Worm (Caenorhabditis elegans): ENCODE data around the gene str-18.
A peak's percentile ranks its signal among the peaks of the same experiment; 100 is the strongest.

str-18 gene

DNA sequence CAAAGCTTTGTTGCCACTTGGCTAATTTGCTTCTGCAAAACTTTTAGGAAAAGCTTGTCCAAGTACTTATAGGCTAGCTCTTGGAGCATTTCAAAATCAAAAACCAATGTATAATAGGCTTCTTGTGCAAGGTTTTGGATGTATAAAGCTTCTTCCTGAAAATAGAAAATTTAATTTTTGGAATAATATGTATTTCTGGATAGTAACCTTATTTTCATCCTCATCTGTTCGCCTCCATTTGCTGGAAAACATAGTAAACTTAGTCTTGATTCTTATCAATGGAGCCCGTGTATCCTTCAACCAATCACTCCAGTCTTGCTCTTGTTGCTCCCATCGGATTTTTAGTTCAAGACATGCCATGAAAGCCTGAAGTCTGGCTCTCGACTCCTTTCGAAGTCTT lies 25.1 kb downstream of the str-18 start, which contains the start of gene Y6E2A.4:
Gene Y6E2A.4, minus strand, starts transcription at position 101 of the 400 bp plus-strand sequence.
- TF ChIP-seq C34B4.2 (tag; optimal IDR thresholded peaks at IDR 0.05) (no peak), hlh-17 (GFP tag; optimal IDR thresholded peaks at IDR 0.05; ENCODE audit: borderline replicate concordance) (no peak), unc-62 (GFP tag; optimal IDR thresholded peaks at IDR 0.05) (no peak), egl-13 (tag; optimal IDR thresholded peaks at IDR 0.05) (no peak), hlh-4 (tag; optimal IDR thresholded peaks at IDR 0.05) (no peak), alr-1 (tag; optimal IDR thresholded peaks at IDR 0.05; ENCODE audit: borderline replicate concordance) (no peak), aly-2 (tag; optimal IDR thresholded peaks at IDR 0.05) (no peak), mep-1 (tag; optimal IDR thresholded peaks at IDR 0.05) (no peak), F16B12.6 (tag; optimal IDR thresholded peaks at IDR 0.05) (no peak), nhr-12 (tag; optimal IDR thresholded peaks at IDR 0.05) (no peak), mdl-1 (tag; optimal IDR thresholded peaks at IDR 0.05) (no peak)

DNA sequence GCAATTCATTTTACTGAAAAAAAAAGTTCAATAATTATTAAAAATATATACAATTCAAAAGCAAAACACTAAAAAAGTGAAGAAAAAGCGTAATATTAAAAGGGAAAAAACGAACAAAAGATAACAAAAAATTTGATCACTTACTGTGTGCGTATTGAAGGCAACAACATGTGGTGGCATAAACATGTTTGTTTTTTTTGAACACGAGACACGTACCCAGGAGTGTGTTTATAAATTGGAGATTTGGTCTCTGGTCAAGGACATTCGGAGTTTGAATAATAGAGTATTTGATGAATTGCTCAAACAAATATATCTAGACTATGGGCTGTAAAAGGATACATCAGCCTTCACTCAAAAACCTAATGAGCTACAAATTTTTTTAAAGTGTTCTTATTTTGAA lies 26.1 kb downstream of the str-18 start:
- no peak for TF ChIP-seq nhr-237 (tag; optimal IDR thresholded peaks at IDR 0.05)
- no peak for TF ChIP-seq ceh-63 (GFP tag; optimal IDR thresholded peaks at IDR 0.05)
- TF ChIP-seq zip-4 (GFP tag; optimal IDR thresholded peaks at IDR 0.05), result no peak
- TF ChIP-seq fkh-10 (GFP tag; optimal IDR thresholded peaks at IDR 0.05), result no peak

ce11 chrV:15712385-15712784 lies 29.4 kb downstream of the str-18 start:
- no peak for TF ChIP-seq snpc-4 (tag; optimal IDR thresholded peaks at IDR 0.05)
- TF ChIP-seq sptf-1 (tag; optimal IDR thresholded peaks at IDR 0.05), result no peak
- TF ChIP-seq nhr-85 (tag), result no peak
- TF ChIP-seq elt-2 (tag; optimal IDR thresholded peaks at IDR 0.05), result peak; percentile 50
- no peak for TF ChIP-seq nhr-20 (tag; optimal IDR thresholded peaks at IDR 0.05)
- TF ChIP-seq hlh-4 (tag; optimal IDR thresholded peaks at IDR 0.05), result no peak
- TF ChIP-seq ets-5 (GFP tag; IDR thresholded peaks at IDR 0.05), result no peak
- no peak for TF ChIP-seq fkh-8 (tag; optimal IDR thresholded peaks at IDR 0.05)

ce11 chrV:15711898-15712297 lies 29.9 kb downstream of the str-18 start, which contains the start of gene str-101:
TSS of gene str-101 (minus strand) at chrV:15711998.
- no peak for TF ChIP-seq hpl-2 (GFP tag; optimal IDR thresholded peaks at IDR 0.05)
- TF ChIP-seq lsy-2 (tag; optimal IDR thresholded peaks at IDR 0.05), result no peak
- no peak for TF ChIP-seq C34B4.2 (tag; optimal IDR thresholded peaks at IDR 0.05)
- no peak for TF ChIP-seq unc-130 (tag; optimal IDR thresholded peaks at IDR 0.05)
- TF ChIP-seq elt-3 (tag; optimal IDR thresholded peaks at IDR 0.05), result no peak
- TF ChIP-seq lin-39 (tag; optimal IDR thresholded peaks at IDR 0.05), result no peak
- no peak for TF ChIP-seq swsn-7 (tag; optimal IDR thresholded peaks at IDR 0.05)
- TF ChIP-seq nhr-20 (tag; optimal IDR thresholded peaks at IDR 0.05), result no peak
- no peak for TF ChIP-seq fkh-4 (tag; optimal IDR thresholded peaks at IDR 0.05; ENCODE audit: borderline replicate concordance)
- TF ChIP-seq mef-2 (tag; optimal IDR thresholded peaks at IDR 0.05), result no peak
- no peak for TF ChIP-seq ceh-8 (GFP tag; optimal IDR thresholded peaks at IDR 0.05)

DNA sequence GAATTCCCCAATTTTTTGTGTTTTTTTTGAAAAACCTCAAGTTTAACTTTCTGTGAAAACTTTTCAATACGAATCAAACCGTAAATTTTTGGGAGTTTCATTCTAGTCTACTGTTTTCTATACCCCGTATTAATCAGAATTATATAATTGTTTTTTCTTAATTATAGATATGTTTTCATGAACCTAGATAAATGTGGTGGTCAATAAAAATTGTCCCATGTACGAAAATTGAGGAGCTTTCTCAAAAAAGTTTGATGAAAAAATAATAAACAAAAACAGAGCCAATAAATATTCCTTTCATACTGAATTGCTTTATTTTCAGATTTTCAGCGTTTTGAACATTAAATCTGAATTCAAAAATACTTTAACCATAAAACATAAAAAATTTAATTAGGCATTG lies 31.4 kb downstream of the str-18 start, which contains the start of gene Y6E2A.1:
Gene Y6E2A.1, minus strand, starts transcription at position 101 of the 400 bp plus-strand sequence.
- TF ChIP-seq nhr-20 (tag; optimal IDR thresholded peaks at IDR 0.05), result no peak

DNA sequence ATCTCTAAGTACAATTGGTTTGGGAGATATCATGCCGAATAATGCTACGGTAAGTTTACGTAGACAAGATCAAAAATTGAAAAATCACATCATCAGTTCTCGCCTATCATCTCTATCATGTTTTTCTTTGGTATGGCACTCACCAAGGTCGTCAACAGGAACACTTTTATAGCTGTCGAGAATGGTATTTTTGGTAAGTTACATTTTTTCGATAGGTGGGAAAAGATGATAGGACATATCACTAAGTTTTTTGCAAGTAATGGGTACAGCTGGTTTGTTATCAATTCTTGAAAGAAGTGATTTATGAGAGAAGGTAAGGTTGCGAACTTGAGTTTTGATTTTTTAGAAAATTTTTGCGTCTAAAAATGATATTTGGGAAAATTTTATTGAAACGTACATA lies 33.8 kb downstream of the str-18 start:
- TF ChIP-seq ama-1 (optimal IDR thresholded peaks at IDR 0.05) (no peak), blmp-1 (tag; optimal IDR thresholded peaks at IDR 0.05) (peak; percentile 57), nhr-19 (GFP tag; conservative IDR thresholded peaks at IDR 0.05) (peak; percentile 38), nhr-20 (tag; optimal IDR thresholded peaks at IDR 0.05) (peak; percentile 74), nhr-84 (tag; optimal IDR thresholded peaks at IDR 0.05) (no peak), nhr-77 (tag; optimal IDR thresholded peaks at IDR 0.05) (no peak), elt-3 (tag; optimal IDR thresholded peaks at IDR 0.05) (peak in 5 of 6 experiments; percentile 32 to 98 (median 74)), lsy-2 (tag; optimal IDR thresholded peaks at IDR 0.05) (peak in 1 of 2 experiments; percentile 46), pag-3 (tag; optimal IDR thresholded peaks at IDR 0.05; ENCODE audit: borderline replicate concordance, insufficient read depth) (peak; percentile 54), lin-14 (GFP tag; optimal IDR thresholded peaks at IDR 0.05) (peak; percentile 71), nhr-71 (tag; optimal IDR thresholded peaks at IDR 0.05) (peak; percentile 52), nhr-85 (tag) (peak; percentile 90), fos-1 (tag; optimal IDR thresholded peaks at IDR 0.05) (no peak), ztf-4 (tag; optimal IDR thresholded peaks at IDR 0.05) (no peak), nhr-90 (tag; optimal IDR thresholded peaks at IDR 0.05; ENCODE audit: poor library complexity) (peak; percentile 11), efl-1 (optimal IDR thresholded peaks at IDR 0.05) (no peak), efl-1 (GFP tag; optimal IDR thresholded peaks at IDR 0.05 in 1 of 2) (peak in 1 of 2 experiments; percentile 21), ceh-82 (tag; optimal IDR thresholded peaks at IDR 0.05) (no peak)

Measured in whole organism, L1 larva.